Worm (Caenorhabditis elegans): ENCODE data around the gene srh-246.

DNA sequence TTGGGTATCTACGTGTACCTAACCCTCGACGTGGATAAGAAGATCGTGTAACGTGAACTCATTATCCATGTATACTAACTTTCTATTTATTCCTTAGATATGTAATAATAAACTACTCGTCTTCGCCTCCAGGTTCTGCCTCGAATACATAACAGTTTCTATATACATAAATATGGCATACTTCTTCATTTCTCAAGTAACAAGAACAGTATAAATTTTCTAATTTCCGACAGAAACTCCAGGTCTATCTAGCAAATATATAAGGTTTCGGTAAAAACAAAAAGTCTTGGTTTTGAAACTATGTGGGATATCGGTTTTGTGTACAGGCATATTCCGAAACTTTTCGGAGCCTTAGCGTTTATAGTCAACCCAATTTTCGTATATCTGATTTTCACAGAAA is 19.2 kb downstream of the srh-246 start, which contains the start of gene srj-37:
- TF ChIP-seq pha-4 (tag; optimal IDR thresholded peaks at IDR 0.05) (no peak), ztf-11 (tag; optimal IDR thresholded peaks at IDR 0.05) (no peak), unc-62 (GFP tag; optimal IDR thresholded peaks at IDR 0.05) (no peak), nhr-12 (tag; optimal IDR thresholded peaks at IDR 0.05) (no peak)

All from whole organism, mixed stage, embryonic.